Worm (Caenorhabditis elegans): Measurements from ENCODE around the gene F33D4.6.

ce11 chrIV:7764319-7764718 is 46.5 kb upstream of the F33D4.6 start:
- TF ChIP-seq ces-1 (GFP tag; optimal IDR thresholded peaks at IDR 0.05) (no peak), mxl-3 (GFP tag; optimal IDR thresholded peaks at IDR 0.05) (no peak), lin-15B (tag; optimal IDR thresholded peaks at IDR 0.05) (no peak), mxl-2 (GFP tag; conservative IDR thresholded peaks at IDR 0.05) (no peak), skn-1 (tag; optimal IDR thresholded peaks at IDR 0.05) (no peak), mep-1 (tag; optimal IDR thresholded peaks at IDR 0.05) (no peak), aha-1 (tag) (no peak), nhr-76 (tag; optimal IDR thresholded peaks at IDR 0.05) (no peak), lin-39 (tag; optimal IDR thresholded peaks at IDR 0.05) (no peak), unc-39 (tag; optimal IDR thresholded peaks at IDR 0.05) (no peak), daf-19 (GFP tag; conservative IDR thresholded peaks at IDR 0.05) (no peak), fos-1 (tag; optimal IDR thresholded peaks at IDR 0.05) (no peak), snpc-4 (tag; optimal IDR thresholded peaks at IDR 0.05) (no peak)
